Fruit fly (Drosophila melanogaster) whole organism, prepupa: ENCODE results near the gene Ipo9.

Experiments
- CG16779 ChIP-seq: fragments of 200-800 bp; sonication (Bioruptor generic); optimal IDR thresholded peaks from 3 replicates; lab custom pipeline; 2017; ENCODE audit warnings: missing biosample characterization, mild to moderate bottlenecking, missing genetic modification characterization
- Hr38 ChIP-seq: sonication (Bioruptor generic); optimal IDR thresholded peaks from 2 replicates; lab custom pipeline; 2016; ENCODE audit warnings: missing biosample characterization, missing genetic modification characterization
- eg ChIP-seq: fragments of 200-800 bp; sonication (Bioruptor generic); IDR thresholded peaks from 3 replicates; pipeline ENCODE4 v1.3.6; 2022; ENCODE audit warnings: missing biosample characterization, missing genetic modification characterization

- TF ChIP-seq CG16779 (tag; lab: Kevin White, UChicago) (no peak), Hr38 (GFP tag; lab: Kevin White, UChicago) (no peak), eg (GFP tag; lab: Robert Waterston, UW) (no peak)
Observed at dm6 chr3R:11430307-11430706, 18.0 kb downstream of the Ipo9 start.
